Worm (Caenorhabditis elegans) whole organism, young adult: ENCODE measurements around the gene nas-16.

Experiments used
- B0019.2 ChIP-seq: fragments of 200-800 bp; sonication (Bioruptor generic); conservative IDR thresholded peaks from 2 replicates; pipeline ENCODE4 v1.3.6; 2022; ENCODE audit warnings: missing genetic modification reagents, missing genetic modification characterization, missing compliant biosample characterization
- C06A6.2 ChIP-seq: fragments of 200-800 bp; sonication (Bioruptor generic); conservative IDR thresholded peaks from 2 replicates; pipeline ENCODE4 v1.3.6; 2022; ENCODE audit warnings: missing genetic modification characterization, missing compliant biosample characterization
- C17E4.6 ChIP-seq: fragments of 200-800 bp; sonication (Bioruptor generic); IDR thresholded peaks from 2 replicates; pipeline ENCODE4 v1.3.6; 2022; ENCODE audit warnings: missing genetic modification reagents, missing genetic modification characterization, missing compliant biosample characterization
- F23B12.7 ChIP-seq: sonication (generic microtip); optimal IDR thresholded peaks from 2 replicates; lab custom pipeline; 2017; ENCODE audit warnings: missing genetic modification characterization, mild to moderate bottlenecking, missing compliant biosample characterization, antibody characterized with exemption, moderate library complexity; ENCODE audit not compliant: insufficient read depth
- F37B4.10 ChIP-seq: fragments of 200-800 bp; sonication (Bioruptor generic); IDR thresholded peaks from 2 replicates; pipeline ENCODE4 v1.3.6; 2022; ENCODE audit warnings: missing genetic modification characterization, missing compliant biosample characterization
- F57A8.1 ChIP-seq: fragments of 200-800 bp; sonication (Bioruptor generic); optimal IDR thresholded peaks from 2 replicates; lab custom pipeline; 2018; ENCODE audit warnings: mild to moderate bottlenecking, missing genetic modification characterization, moderate library complexity, missing compliant biosample characterization
- K11D2.4 ChIP-seq: fragments of 200-800 bp; sonication (Bioruptor generic); IDR thresholded peaks from 2 replicates; pipeline ENCODE4 v1.3.6; 2022; ENCODE audit warnings: missing genetic modification reagents, missing genetic modification characterization, missing compliant biosample characterization
- Y53G8AR.9 ChIP-seq: fragments of 200-800 bp; sonication (Bioruptor generic); conservative IDR thresholded peaks from 2 replicates; pipeline ENCODE4 v1.3.6; 2022; ENCODE audit warnings: missing genetic modification reagents, missing genetic modification characterization, missing compliant biosample characterization
- ZK185.1 ChIP-seq: sonication (generic microtip); optimal IDR thresholded peaks from 2 replicates; lab custom pipeline; 2016; ENCODE audit warnings: mild to moderate bottlenecking, missing genetic modification characterization, missing compliant biosample characterization; ENCODE audit not compliant: poor library complexity, severe bottlenecking
- akir-1 ChIP-seq: fragments of 200-800 bp; sonication (Bioruptor generic); optimal IDR thresholded peaks from 2 replicates; lab custom pipeline; 2018; ENCODE audit warnings: mild to moderate bottlenecking, missing genetic modification characterization, moderate library complexity, missing compliant biosample characterization
- ama-1 ChIP-seq, 3 experiments: fragments of 150-350 bp in 1 of 3; sonication (generic microtip) in 2 of 3; optimal IDR thresholded peaks; 2 replicates each; lab custom pipeline; 2014 to 2018; ENCODE audit warnings: missing biosample characterization in 2 of 3, missing genetic modification characterization in 2 of 3, missing genetic modification reagents in 2 of 3
- athp-1 ChIP-seq: sonication (generic microtip); optimal IDR thresholded peaks from 2 replicates; lab custom pipeline; 2017; ENCODE audit warnings: mild to moderate bottlenecking, missing genetic modification characterization, missing compliant biosample characterization
- attf-3 ChIP-seq: fragments of 200-800 bp; sonication (Bioruptor generic); conservative IDR thresholded peaks from 2 replicates; pipeline ENCODE4 v1.3.6; 2022; ENCODE audit warnings: missing genetic modification reagents, missing genetic modification characterization, missing compliant biosample characterization
- attf-5 ChIP-seq: fragments of 200-800 bp; sonication (Bioruptor generic); optimal IDR thresholded peaks from 2 replicates; lab custom pipeline; 2018; ENCODE audit warnings: mild to moderate bottlenecking, missing genetic modification characterization, missing compliant biosample characterization
- bed-2 ChIP-seq: fragments of 200-800 bp; sonication (Bioruptor generic); IDR thresholded peaks from 2 replicates; pipeline ENCODE4 v1.3.6; 2022; ENCODE audit warnings: missing genetic modification reagents, missing genetic modification characterization, missing compliant biosample characterization
- ceh-100 ChIP-seq: fragments of 200-800 bp; sonication (Bioruptor generic); IDR thresholded peaks from 2 replicates; pipeline ENCODE4 v1.3.6; 2022; ENCODE audit warnings: missing genetic modification reagents, missing genetic modification characterization, missing compliant biosample characterization
- ceh-40 ChIP-seq: fragments of 200-800 bp; sonication (Bioruptor generic); IDR thresholded peaks from 2 replicates; pipeline ENCODE4 v1.3.6; 2022; ENCODE audit warnings: missing genetic modification characterization, missing compliant biosample characterization
- chd-7 ChIP-seq: sonication (generic microtip); optimal IDR thresholded peaks from 2 replicates; lab custom pipeline; 2016; ENCODE audit warnings: mild to moderate bottlenecking, missing genetic modification characterization, moderate library complexity, missing compliant biosample characterization
- dpff-1 ChIP-seq: sonication (generic microtip); optimal IDR thresholded peaks from 2 replicates; lab custom pipeline; 2017; ENCODE audit warnings: mild to moderate bottlenecking, missing genetic modification characterization, missing compliant biosample characterization
- efl-1 ChIP-seq: fragments of 150-350 bp; optimal IDR thresholded peaks from 2 replicates; lab custom pipeline; 2014; ENCODE audit warnings: missing biosample characterization, missing genetic modification reagents, missing genetic modification characterization
- ets-4 ChIP-seq: fragments of 200-800 bp; sonication (Bioruptor generic); optimal IDR thresholded peaks from 2 replicates; lab custom pipeline; 2018; ENCODE audit warnings: mild to moderate bottlenecking, missing genetic modification characterization, missing compliant biosample characterization
- fkh-3 ChIP-seq: sonication (generic microtip); optimal IDR thresholded peaks from 2 replicates; lab custom pipeline; 2016; ENCODE audit warnings: mild to moderate bottlenecking, missing genetic modification characterization, missing compliant biosample characterization
- hlh-26 ChIP-seq: fragments of 200-800 bp; sonication (Bioruptor generic); conservative IDR thresholded peaks from 2 replicates; pipeline ENCODE4 v1.3.6; 2022; ENCODE audit warnings: missing genetic modification reagents, missing genetic modification characterization, missing compliant biosample characterization
- let-526 ChIP-seq: fragments of 200-800 bp; sonication (Bioruptor generic); IDR thresholded peaks from 2 replicates; pipeline ENCODE4 v1.3.6; 2022; ENCODE audit warnings: missing genetic modification reagents, missing genetic modification characterization, missing compliant biosample characterization
- lin-40 ChIP-seq: sonication (generic microtip); optimal IDR thresholded peaks from 2 replicates; lab custom pipeline; 2016; ENCODE audit warnings: missing genetic modification characterization, mild to moderate bottlenecking, missing compliant biosample characterization, missing genotype, missing genetic modification reagents
- lsl-1 ChIP-seq: fragments of 200-800 bp; sonication (Bioruptor generic); optimal IDR thresholded peaks from 2 replicates; lab custom pipeline; 2018; ENCODE audit warnings: mild to moderate bottlenecking, missing genetic modification characterization, moderate library complexity, missing compliant biosample characterization
- madf-10 ChIP-seq: sonication (generic microtip); optimal IDR thresholded peaks from 2 replicates; lab custom pipeline; 2016; ENCODE audit warnings: mild to moderate bottlenecking, missing genetic modification characterization, missing compliant biosample characterization
- madf-8 ChIP-seq: fragments of 200-800 bp; sonication (Bioruptor generic); conservative IDR thresholded peaks from 2 replicates; pipeline ENCODE4 v1.3.6; 2022; ENCODE audit warnings: missing genetic modification reagents, missing genetic modification characterization, missing compliant biosample characterization
- nhr-90 ChIP-seq: sonication (generic microtip); optimal IDR thresholded peaks from 2 replicates; lab custom pipeline; 2016; ENCODE audit warnings: missing genotype, mild to moderate bottlenecking, missing genetic modification characterization, missing compliant biosample characterization
- pha-4 ChIP-seq: fragments of 150-350 bp; sonication (generic microtip); optimal IDR thresholded peaks from 2 replicates; lab custom pipeline; 2014; ENCODE audit warnings: missing biosample characterization, missing genetic modification reagents, missing genetic modification characterization
- rcor-1 ChIP-seq: fragments of 200-800 bp; sonication (Bioruptor generic); IDR thresholded peaks from 2 replicates; pipeline ENCODE4 v1.3.6; 2022; ENCODE audit warnings: missing genetic modification reagents, missing genetic modification characterization, missing compliant biosample characterization
- repo-1 ChIP-seq: sonication (generic microtip); optimal IDR thresholded peaks from 2 replicates; lab custom pipeline; 2017; ENCODE audit warnings: mild to moderate bottlenecking, missing genetic modification characterization, missing compliant biosample characterization
- snpc-1.1 ChIP-seq: sonication (generic microtip); optimal IDR thresholded peaks from 2 replicates; lab custom pipeline; 2017; ENCODE audit warnings: missing genetic modification characterization, mild to moderate bottlenecking, missing compliant biosample characterization, antibody characterized with exemption, moderate library complexity, missing genotype, missing genetic modification reagents; ENCODE audit not compliant: insufficient read depth
- somi-1 ChIP-seq: fragments of 200-800 bp; sonication (Bioruptor generic); optimal IDR thresholded peaks from 2 replicates; lab custom pipeline; 2018; ENCODE audit warnings: mild to moderate bottlenecking, missing genetic modification characterization, missing compliant biosample characterization
- tbp1 ChIP-seq: fragments of 200-800 bp; sonication (Bioruptor generic); optimal IDR thresholded peaks from 2 replicates; lab custom pipeline; 2018; ENCODE audit warnings: mild to moderate bottlenecking, missing genetic modification characterization, missing compliant biosample characterization
- tlf-1 ChIP-seq: fragments of 200-800 bp; sonication (Bioruptor generic); optimal IDR thresholded peaks from 2 replicates; lab custom pipeline; 2018; ENCODE audit warnings: mild to moderate bottlenecking, missing genetic modification characterization, missing compliant biosample characterization
- zfh-2 ChIP-seq: fragments of 200-800 bp; sonication (Bioruptor generic); conservative IDR thresholded peaks from 2 replicates; pipeline ENCODE4 v1.3.6; 2022; ENCODE audit warnings: missing genetic modification reagents, missing genetic modification characterization, missing compliant biosample characterization
- zim-3 ChIP-seq: sonication (generic microtip); optimal IDR thresholded peaks from 2 replicates; lab custom pipeline; 2017; ENCODE audit warnings: mild to moderate bottlenecking, missing genetic modification characterization, moderate library complexity, missing compliant biosample characterization
- ztf-22 ChIP-seq: fragments of 200-800 bp; sonication (Bioruptor generic); optimal IDR thresholded peaks from 2 replicates; lab custom pipeline; 2018; ENCODE audit warnings: mild to moderate bottlenecking, missing genetic modification characterization, moderate library complexity, missing compliant biosample characterization
- ztf-25 ChIP-seq: fragments of 200-800 bp; sonication (Bioruptor generic); IDR thresholded peaks from 2 replicates; pipeline ENCODE4 v1.3.6; 2022; ENCODE audit warnings: missing genetic modification reagents, missing genetic modification characterization, missing compliant biosample characterization

Gene nas-16

ce11 chrV:11428728-11429127 lies 36.6 kb downstream of the nas-16 start:
- TF ChIP-seq ceh-40 (GFP tag; lab: Robert Waterston, UW), result no peak
- no peak for TF ChIP-seq K11D2.4
- no peak for TF ChIP-seq athp-1 (tag; lab: Kevin White, UChicago)
- TF ChIP-seq lsl-1 (GFP tag; lab: Kevin White, UChicago), result no peak
- TF ChIP-seq somi-1 (GFP tag; lab: Kevin White, UChicago), result no peak
- TF ChIP-seq ztf-22 (GFP tag; lab: Kevin White, UChicago), result no peak
- TF ChIP-seq zim-3, result no peak
- no peak for TF ChIP-seq F37B4.10 (GFP tag; lab: Robert Waterston, UW)
- no peak for TF ChIP-seq rcor-1 (GFP tag; lab: Robert Waterston, UW)
- no peak for TF ChIP-seq hlh-26 (GFP tag; lab: Robert Waterston, UW)
- no peak for TF ChIP-seq let-526 (GFP tag; lab: Robert Waterston, UW)
- TF ChIP-seq bed-2 (GFP tag; lab: Robert Waterston, UW), result no peak

ce11 chrV:11430823-11431222 lies 38.7 kb downstream of the nas-16 start:
- no peak for TF ChIP-seq efl-1 (GFP tag; lab: Kevin White, UChicago)
- TF ChIP-seq B0019.2 (GFP tag; lab: Robert Waterston, UW), result no peak
- no peak for TF ChIP-seq chd-7 (tag; lab: Kevin White, UChicago)
- TF ChIP-seq ZK185.1, result no peak
- TF ChIP-seq pha-4, result no peak
- no peak for TF ChIP-seq zfh-2 (GFP tag; lab: Robert Waterston, UW)
- TF ChIP-seq F23B12.7 (tag; lab: Kevin White, UChicago), result no peak
- no peak for TF ChIP-seq C17E4.6 (GFP tag; lab: Robert Waterston, UW)
- TF ChIP-seq nhr-90 (tag; lab: Kevin White, UChicago), result no peak
- no peak for TF ChIP-seq C06A6.2 (GFP tag; lab: Robert Waterston, UW)
- no peak for TF ChIP-seq F57A8.1 (GFP tag; lab: Kevin White, UChicago)
- no peak for TF ChIP-seq attf-5 (GFP tag; lab: Kevin White, UChicago)
- TF ChIP-seq lin-40, result no peak
- no peak for TF ChIP-seq snpc-1.1 (tag; lab: Kevin White, UChicago)

- TF ChIP-seq akir-1 (GFP tag; lab: Kevin White, UChicago), result no peak
- no peak for TF ChIP-seq dpff-1 (tag; lab: Kevin White, UChicago)
- TF ChIP-seq zim-3, result no peak
- no peak for TF ChIP-seq lin-40
- no peak for TF ChIP-seq tlf-1 (GFP tag; lab: Kevin White, UChicago)
- TF ChIP-seq repo-1 (tag; lab: Kevin White, UChicago), result no peak
- no peak for TF ChIP-seq ztf-25 (GFP tag; lab: Robert Waterston, UW)
- TF ChIP-seq attf-3 (GFP tag; lab: Robert Waterston, UW), result no peak
- no peak for TF ChIP-seq ets-4 (GFP tag; lab: Kevin White, UChicago)
- no peak for TF ChIP-seq madf-10
- no peak for TF ChIP-seq ceh-100 (GFP tag; lab: Robert Waterston, UW)
- TF ChIP-seq madf-8, result no peak
- no peak for TF ChIP-seq tbp1
- TF ChIP-seq nhr-90 (tag; lab: Kevin White, UChicago), result no peak
- no peak for TF ChIP-seq Y53G8AR.9 (GFP tag; lab: Robert Waterston, UW)
- TF ChIP-seq ama-1 (optimal IDR thresholded peaks at IDR 0.05; lab: Kevin White, UChicago), result no peak
- TF ChIP-seq ama-1 (GFP tag; optimal IDR thresholded peaks at IDR 0.05; lab: Kevin White, UChicago), result no peak
- no peak for TF ChIP-seq fkh-3 (tag; lab: Kevin White, UChicago)
- no peak for TF ChIP-seq F57A8.1 (GFP tag; lab: Kevin White, UChicago)
Observed at ce11 chrV:11435242-11435641, 43.1 kb downstream of the nas-16 start.
